Worm (Caenorhabditis elegans) whole organism, L3 larva: ENCODE data around the gene nas-27.

ENCODE experiments used
- egl-27 ChIP-seq: sonication (generic microtip); optimal IDR thresholded peaks from 4 replicates; lab custom pipeline; 2017; ENCODE audit warnings: missing biosample characterization, missing genetic modification reagents, missing genetic modification characterization
- elt-2 ChIP-seq: sonication (generic microtip); optimal IDR thresholded peaks from 2 replicates; lab custom pipeline; 2016; ENCODE audit warnings: missing genetic modification reagents, mild to moderate bottlenecking, missing genetic modification characterization, missing compliant biosample characterization
- fos-1 ChIP-seq: fragments of 150-350 bp; optimal IDR thresholded peaks from 2 replicates; lab custom pipeline; 2014; ENCODE audit warnings: missing biosample characterization, missing genetic modification characterization
- lin-39 ChIP-seq: fragments of 150-350 bp; optimal IDR thresholded peaks from 2 replicates; lab custom pipeline; 2018; ENCODE audit warnings: missing biosample characterization, missing genetic modification reagents, missing genetic modification characterization
- mdl-1 ChIP-seq: fragments of 150-350 bp; optimal IDR thresholded peaks from 2 replicates; lab custom pipeline; 2014; ENCODE audit warnings: missing biosample characterization, missing genetic modification characterization
- nfya-1 ChIP-seq: sonication (generic microtip); optimal IDR thresholded peaks from 2 replicates; lab custom pipeline; 2017; ENCODE audit warnings: missing genetic modification characterization, mild to moderate bottlenecking, missing compliant biosample characterization, antibody characterized with exemption, moderate library complexity; ENCODE audit not compliant: insufficient read depth
- nhr-25 ChIP-seq: sonication (generic microtip); optimal IDR thresholded peaks from 2 replicates; lab custom pipeline; 2017; ENCODE audit warnings: missing biosample characterization, missing genetic modification characterization
- nhr-76 ChIP-seq: fragments of 150-350 bp; sonication (generic microtip); optimal IDR thresholded peaks from 5 replicates; lab custom pipeline; 2014; ENCODE audit warnings: missing biosample characterization, missing genetic modification characterization
- pha-4 ChIP-seq: fragments of 150-350 bp; optimal IDR thresholded peaks from 2 replicates; lab custom pipeline; 2014; ENCODE audit warnings: missing biosample characterization, missing genetic modification reagents, missing genetic modification characterization
- skn-1 ChIP-seq: fragments of 150-350 bp; optimal IDR thresholded peaks from 2 replicates; lab custom pipeline; 2014; ENCODE audit warnings: missing biosample characterization, missing genetic modification characterization

DNA sequence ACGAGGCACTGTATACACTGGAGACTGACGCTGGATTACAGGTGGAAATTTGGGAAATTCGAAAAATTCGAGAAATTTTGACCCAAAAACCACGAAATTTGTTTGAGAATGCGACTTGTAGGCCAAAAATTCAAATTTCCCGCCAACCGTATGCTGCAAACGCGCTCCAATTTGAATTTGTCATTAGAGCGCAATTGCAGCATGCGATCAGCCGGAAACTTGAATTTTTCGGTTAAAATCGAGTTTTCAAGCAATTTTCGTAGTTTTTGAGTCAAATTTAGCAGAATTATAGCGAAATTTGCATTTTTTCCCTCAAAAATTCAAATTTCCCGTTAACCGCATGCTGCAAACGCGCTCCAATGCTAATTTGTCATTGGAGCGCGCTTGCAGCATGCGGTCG, 48.9 kb downstream of the nas-27 start:
- TF ChIP-seq nhr-25 (tag; lab: Kevin White, UChicago) = no peak
- no peak for TF ChIP-seq elt-2
- no peak for TF ChIP-seq mdl-1 (tag; lab: Kevin White, UChicago)
- no peak for TF ChIP-seq nfya-1
- no peak for TF ChIP-seq pha-4 (tag; lab: Kevin White, UChicago)
- TF ChIP-seq fos-1 (tag; lab: Kevin White, UChicago) = no peak
- TF ChIP-seq nhr-76 = no peak
- no peak for TF ChIP-seq egl-27 (tag; lab: Kevin White, UChicago)
- TF ChIP-seq lin-39 (tag; lab: Kevin White, UChicago) = no peak
- no peak for TF ChIP-seq skn-1 (tag; lab: Kevin White, UChicago)
